Worm (Caenorhabditis elegans) whole organism, L4 larva: ENCODE results near the gene nspd-4.
A peak's percentile ranks its signal among the peaks of the same experiment; 100 is the strongest.

Experiments used
- F37D6.2 ChIP-seq: sonication (generic microtip); optimal IDR thresholded peaks from 2 replicates; lab custom pipeline; 2016; ENCODE audit warnings: mild to moderate bottlenecking, missing genetic modification characterization, missing compliant biosample characterization
- F49E8.2 ChIP-seq: sonication (generic microtip); optimal IDR thresholded peaks from 2 replicates; lab custom pipeline; 2016; ENCODE audit warnings: missing compliant biosample characterization, mild to moderate bottlenecking, missing genetic modification characterization, borderline replicate concordance
- R02D3.7 ChIP-seq: fragments of 150-350 bp; sonication (generic microtip); optimal IDR thresholded peaks from 3 replicates; lab custom pipeline; 2014; ENCODE audit warnings: missing biosample characterization, missing genetic modification characterization
- Y5F2A.4 ChIP-seq: fragments of 200-800 bp; sonication (Bioruptor generic); optimal IDR thresholded peaks from 2 replicates; lab custom pipeline; 2018; ENCODE audit warnings: mild to moderate bottlenecking, missing genetic modification characterization, missing compliant biosample characterization
- Y75B8A.6 ChIP-seq: fragments of 200-800 bp; sonication (Bioruptor generic); IDR thresholded peaks from 2 replicates; pipeline ENCODE4 v1.3.6; 2022; ENCODE audit warnings: missing genetic modification reagents, missing genetic modification characterization, missing compliant biosample characterization
- ZK337.2 ChIP-seq: fragments of 200-800 bp; sonication (Bioruptor generic); IDR thresholded peaks from 2 replicates; pipeline ENCODE4 v1.3.6; 2022; ENCODE audit warnings: missing genetic modification reagents, missing genetic modification characterization, missing compliant biosample characterization
- ZK546.5 ChIP-seq, 2 experiments: sonication (generic microtip); optimal IDR thresholded peaks; 2 replicates each; lab custom pipeline; 2017; ENCODE audit warnings: missing biosample characterization in 2 of 2, missing genetic modification characterization in 2 of 2
- aha-1 ChIP-seq: fragments of 150-350 bp; peaks from one replicate; lab custom pipeline; 2014; ENCODE audit warnings: missing biosample characterization, missing genetic modification characterization
- aly-2 ChIP-seq: sonication (generic microtip); optimal IDR thresholded peaks from 2 replicates; lab custom pipeline; 2018; ENCODE audit warnings: missing biosample characterization, missing genetic modification characterization
- arid-1 ChIP-seq: fragments of 200-800 bp; sonication (Bioruptor generic); conservative IDR thresholded peaks from 2 replicates; pipeline ENCODE4 v1.3.6; 2022; ENCODE audit warnings: missing genetic modification reagents, missing genetic modification characterization, missing compliant biosample characterization
- attf-4 ChIP-seq: sonication (generic microtip); optimal IDR thresholded peaks from 3 replicates; lab custom pipeline; 2017; ENCODE audit warnings: missing biosample characterization, missing genetic modification characterization
- ceh-32 ChIP-seq: sonication (generic microtip); optimal IDR thresholded peaks from 2 replicates; lab custom pipeline; 2016; ENCODE audit warnings: mild to moderate bottlenecking, missing genetic modification characterization, missing compliant biosample characterization; ENCODE audit not compliant: poor library complexity
- ceh-44 ChIP-seq: fragments of 200-800 bp; sonication (Bioruptor generic); IDR thresholded peaks from 2 replicates; pipeline ENCODE4 v1.3.6; 2022; ENCODE audit warnings: missing genetic modification reagents, missing genetic modification characterization, missing compliant biosample characterization
- ces-1 ChIP-seq: fragments of 150-350 bp; sonication (generic microtip); optimal IDR thresholded peaks from 4 replicates; lab custom pipeline; 2014; ENCODE audit warnings: missing biosample characterization, missing genetic modification reagents, missing genetic modification characterization
- daf-19 ChIP-seq: fragments of 200-800 bp; sonication (Bioruptor generic); conservative IDR thresholded peaks from 2 replicates; pipeline ENCODE4 v1.3.6; 2022; ENCODE audit warnings: missing genetic modification characterization, missing compliant biosample characterization
- dpl-1 ChIP-seq: fragments of 150-350 bp; optimal IDR thresholded peaks from 2 replicates; lab custom pipeline; 2014; ENCODE audit warnings: missing biosample characterization, missing genetic modification reagents, missing genetic modification characterization
- duxl-1 ChIP-seq: sonication (generic microtip); optimal IDR thresholded peaks from 2 replicates; lab custom pipeline; 2016; ENCODE audit warnings: mild to moderate bottlenecking, missing genetic modification characterization, moderate library complexity, missing compliant biosample characterization; ENCODE audit not compliant: poor library complexity
- dve-1 ChIP-seq: sonication (generic microtip); optimal IDR thresholded peaks from 2 replicates; lab custom pipeline; 2017; ENCODE audit warnings: antibody characterized with exemption, mild to moderate bottlenecking, missing genetic modification characterization, missing compliant biosample characterization; ENCODE audit not compliant: insufficient read depth
- fkh-10 ChIP-seq: fragments of 150-350 bp; optimal IDR thresholded peaks from 2 replicates; lab custom pipeline; 2014; ENCODE audit warnings: missing biosample characterization, missing genetic modification reagents, missing genetic modification characterization
- fos-1 ChIP-seq: fragments of 150-350 bp; optimal IDR thresholded peaks from 2 replicates; lab custom pipeline; 2014; ENCODE audit warnings: missing biosample characterization, missing genetic modification characterization
- hmg-1.1 ChIP-seq: fragments of 200-800 bp; sonication (Bioruptor generic); IDR thresholded peaks from 2 replicates; pipeline ENCODE4 v1.3.6; 2022; ENCODE audit warnings: missing genetic modification reagents, missing genetic modification characterization, missing compliant biosample characterization
- lim-7 ChIP-seq: fragments of 200-800 bp; sonication (Bioruptor generic); IDR thresholded peaks from 2 replicates; pipeline ENCODE4 v1.3.6; 2022; ENCODE audit warnings: missing genetic modification characterization, missing compliant biosample characterization
- lin-1 ChIP-seq: fragments of 200-800 bp; sonication (Bioruptor generic); IDR thresholded peaks from 2 replicates; pipeline ENCODE4 v1.3.6; 2022; ENCODE audit warnings: missing genetic modification reagents, missing genetic modification characterization, missing compliant biosample characterization
- lin-15B ChIP-seq: fragments of 150-350 bp; sonication (generic microtip); optimal IDR thresholded peaks from 3 replicates; lab custom pipeline; 2014; ENCODE audit warnings: missing biosample characterization, missing genetic modification characterization
- lin-29 ChIP-seq: fragments of 200-800 bp; sonication (Bioruptor generic); IDR thresholded peaks from 2 replicates; pipeline ENCODE4 v1.3.6; 2022; ENCODE audit warnings: missing genetic modification reagents, missing genetic modification characterization, missing compliant biosample characterization
- lin-39 ChIP-seq: fragments of 150-350 bp; optimal IDR thresholded peaks from 2 replicates; lab custom pipeline; 2014; ENCODE audit warnings: missing biosample characterization, missing genetic modification reagents, missing genetic modification characterization
- lsy-2 ChIP-seq, 2 experiments: fragments of 150-350 bp in 1 of 2; sonication (generic microtip) in 1 of 2; optimal IDR thresholded peaks; 2 replicates each; lab custom pipeline; 2014 to 2017; ENCODE audit warnings: missing biosample characterization in 2 of 2, missing genetic modification characterization in 2 of 2
- madf-5 ChIP-seq, 2 experiments: fragments of 200-800 bp; sonication (Bioruptor generic); IDR thresholded peaks; 2 replicates each; pipeline ENCODE4 v1.3.6; 2022; ENCODE audit warnings: missing compliant biosample characterization in 2 of 2, missing genetic modification characterization in 2 of 2
- madf-9 ChIP-seq: fragments of 200-800 bp; sonication (Bioruptor generic); conservative IDR thresholded peaks from 2 replicates; pipeline ENCODE4 v1.3.6; 2022; ENCODE audit warnings: missing genetic modification reagents, missing genetic modification characterization, missing compliant biosample characterization
- mdl-1 ChIP-seq, 2 experiments: fragments of 150-350 bp in 1 of 2; sonication (generic microtip) in 1 of 2; optimal IDR thresholded peaks; 2 replicates each; lab custom pipeline; 2014 to 2017; ENCODE audit warnings: missing biosample characterization in 2 of 2, missing genetic modification characterization in 2 of 2
- mxl-3 ChIP-seq: fragments of 200-800 bp; sonication (Bioruptor generic); optimal IDR thresholded peaks from 2 replicates; lab custom pipeline; 2018; ENCODE audit warnings: mild to moderate bottlenecking, missing genetic modification characterization, missing compliant biosample characterization
- nhr-10 ChIP-seq: fragments of 150-350 bp; optimal IDR thresholded peaks from 2 replicates; lab custom pipeline; 2014; ENCODE audit warnings: missing biosample characterization, missing genetic modification characterization
- nhr-102 ChIP-seq: sonication (generic microtip); optimal IDR thresholded peaks from 2 replicates; lab custom pipeline; 2016; ENCODE audit warnings: mild to moderate bottlenecking, missing genetic modification characterization, moderate library complexity, missing compliant biosample characterization
- nhr-11 ChIP-seq: fragments of 150-350 bp; optimal IDR thresholded peaks from 2 replicates; lab custom pipeline; 2014; ENCODE audit warnings: missing biosample characterization, missing genetic modification characterization
- nhr-111 ChIP-seq: fragments of 200-800 bp; sonication (Bioruptor generic); optimal IDR thresholded peaks from 2 replicates; lab custom pipeline; 2018; ENCODE audit warnings: mild to moderate bottlenecking, missing genetic modification characterization, missing compliant biosample characterization
- nhr-237 ChIP-seq: sonication (generic microtip); optimal IDR thresholded peaks from 2 replicates; lab custom pipeline; 2017; ENCODE audit warnings: missing biosample characterization, missing genetic modification characterization
- nhr-25 ChIP-seq: sonication (generic microtip); optimal IDR thresholded peaks from 2 replicates; lab custom pipeline; 2017; ENCODE audit warnings: missing genetic modification characterization, mild to moderate bottlenecking, missing compliant biosample characterization, antibody characterized with exemption, moderate library complexity, borderline replicate concordance; ENCODE audit not compliant: insufficient read depth
- nhr-48 ChIP-seq: sonication (generic microtip); optimal IDR thresholded peaks from 2 replicates; lab custom pipeline; 2016; ENCODE audit warnings: mild to moderate bottlenecking, missing genetic modification characterization, missing compliant biosample characterization
- nhr-6 ChIP-seq: fragments of 150-350 bp; optimal IDR thresholded peaks from 2 replicates; lab custom pipeline; 2014; ENCODE audit warnings: missing biosample characterization, missing genetic modification characterization
- nhr-76 ChIP-seq: fragments of 150-350 bp; optimal IDR thresholded peaks from 2 replicates; lab custom pipeline; 2014; ENCODE audit warnings: missing biosample characterization, missing genetic modification characterization
- nhr-77 ChIP-seq: fragments of 150-350 bp; optimal IDR thresholded peaks from 2 replicates; lab custom pipeline; 2014; ENCODE audit warnings: missing biosample characterization, missing genetic modification characterization
- php-3 ChIP-seq: fragments of 200-800 bp; sonication (Bioruptor generic); IDR thresholded peaks from 2 replicates; pipeline ENCODE4 v1.3.6; 2022; ENCODE audit warnings: missing genetic modification reagents, missing genetic modification characterization, missing compliant biosample characterization
- pqm-1 ChIP-seq: sonication (generic microtip); optimal IDR thresholded peaks from 2 replicates; lab custom pipeline; 2017; ENCODE audit warnings: missing biosample characterization, missing genetic modification characterization
- saeg-2 ChIP-seq: fragments of 200-800 bp; sonication (Bioruptor generic); IDR thresholded peaks from 2 replicates; pipeline ENCODE4 v1.3.6; 2022; ENCODE audit warnings: missing genetic modification reagents, missing genetic modification characterization, missing compliant biosample characterization
- snpc-1.2 ChIP-seq: fragments of 200-800 bp; sonication (Bioruptor generic); IDR thresholded peaks from 2 replicates; pipeline ENCODE4 v1.3.6; 2022; ENCODE audit warnings: missing genetic modification reagents, missing genetic modification characterization, missing compliant biosample characterization
- snpc-4 ChIP-seq: fragments of 150-350 bp; optimal IDR thresholded peaks from 2 replicates; lab custom pipeline; 2014; ENCODE audit warnings: missing biosample characterization, missing genetic modification characterization
- spr-1 ChIP-seq: sonication (generic microtip); optimal IDR thresholded peaks from 2 replicates; lab custom pipeline; 2016; ENCODE audit warnings: mild to moderate bottlenecking, missing genetic modification characterization, missing compliant biosample characterization
- unc-130 ChIP-seq: sonication (generic microtip); optimal IDR thresholded peaks from 2 replicates; lab custom pipeline; 2016; ENCODE audit warnings: missing genetic modification reagents, missing genetic modification characterization, missing compliant biosample characterization
- zfp-3 ChIP-seq: fragments of 200-800 bp; sonication (Bioruptor generic); conservative IDR thresholded peaks from 2 replicates; pipeline ENCODE4 v1.3.6; 2022; ENCODE audit warnings: missing genetic modification reagents, missing genetic modification characterization, missing compliant biosample characterization
- ztf-11 ChIP-seq: fragments of 150-350 bp; optimal IDR thresholded peaks from 2 replicates; lab custom pipeline; 2014; ENCODE audit warnings: missing biosample characterization, missing genetic modification characterization
- ztf-7 ChIP-seq: fragments of 150-350 bp; optimal IDR thresholded peaks from 2 replicates; lab custom pipeline; 2014; ENCODE audit warnings: missing biosample characterization, missing genetic modification characterization

nspd-4 gene

DNA sequence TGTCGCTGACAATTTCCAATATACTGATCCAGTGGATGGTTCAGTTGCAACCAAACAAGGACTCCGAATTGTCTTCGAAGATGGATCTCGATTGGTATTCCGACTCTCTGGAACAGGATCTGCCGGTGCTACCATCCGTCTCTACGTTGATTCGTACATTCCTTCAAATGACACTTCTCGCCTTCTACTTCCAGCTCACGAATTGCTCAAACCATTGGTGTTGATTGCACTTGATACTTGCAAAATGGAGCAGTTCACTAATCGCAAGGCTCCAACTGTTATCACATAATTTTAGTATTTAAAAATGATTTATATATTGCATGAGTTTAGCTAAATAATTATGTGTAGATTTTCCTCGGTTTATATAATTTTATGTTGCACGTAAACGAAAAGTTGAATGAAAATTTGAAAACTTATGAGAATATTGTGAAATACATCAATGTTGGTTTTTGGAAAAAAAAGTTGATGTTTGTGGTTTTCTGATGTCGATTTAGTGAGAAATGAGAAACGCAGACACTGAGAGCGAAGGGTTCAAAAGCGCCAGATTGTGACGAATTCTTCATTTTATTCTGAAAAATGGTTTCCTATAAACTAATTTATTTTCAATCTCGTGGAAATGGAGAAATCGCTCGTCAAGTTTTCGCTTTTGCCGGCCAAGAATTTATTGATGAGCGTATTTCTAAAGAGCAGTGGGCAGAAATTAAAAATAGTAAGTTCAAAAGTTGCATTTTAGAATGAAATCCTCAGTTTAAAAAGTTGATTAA is 48.8 kb downstream of the nspd-4 start, which contains the start of gene gst-9 (continued):
- TF ChIP-seq ces-1 (GFP tag; lab: Kevin White, UChicago) (no peak), pqm-1 (tag; lab: Kevin White, UChicago) (no peak), aly-2 (tag; lab: Kevin White, UChicago) (no peak), Y75B8A.6 (GFP tag; lab: Robert Waterston, UW) (no peak; the same call in 1 of the 2 replicates), lin-1 (GFP tag; lab: Robert Waterston, UW) (no peak), fos-1 (tag; lab: Kevin White, UChicago) (no peak), ceh-32 (tag; lab: Kevin White, UChicago) (no peak), spr-1 (tag; lab: Kevin White, UChicago) (peak; percentile 23), daf-19 (GFP tag; lab: Robert Waterston, UW) (no peak), nhr-11 (tag; lab: Kevin White, UChicago) (no peak), ztf-7 (no peak), lin-15B (tag; lab: Kevin White, UChicago) (no peak), duxl-1 (tag; lab: Kevin White, UChicago) (no peak), saeg-2 (GFP tag; lab: Robert Waterston, UW) (no peak), ZK337.2 (GFP tag; lab: Robert Waterston, UW) (no peak), snpc-1.2 (GFP tag; lab: Robert Waterston, UW) (no peak), zfp-3 (GFP tag; lab: Robert Waterston, UW) (peak; percentile 92), nhr-25 (tag; lab: Kevin White, UChicago) (no peak), hmg-1.1 (no peak), nhr-10 (tag; lab: Kevin White, UChicago) (no peak), ztf-11 (no peak), dve-1 (tag; lab: Kevin White, UChicago) (peak; percentile 86), attf-4 (tag; lab: Kevin White, UChicago) (no peak), F37D6.2 (tag; lab: Kevin White, UChicago) (no peak), unc-130 (no peak), dpl-1 (GFP tag; lab: Kevin White, UChicago) (no peak), ceh-44 (GFP tag; lab: Robert Waterston, UW) (no peak), nhr-48 (tag; lab: Kevin White, UChicago) (no peak), lim-7 (no peak), lin-29 (GFP tag; lab: Robert Waterston, UW) (no peak), mxl-3 (GFP tag; lab: Kevin White, UChicago) (no peak), madf-9 (peak; percentile 23; the same call in 1 of the 2 replicates), nhr-111 (no peak), mdl-1 (tag; optimal IDR thresholded peaks at IDR 0.05; lab: Kevin White, UChicago) (no peak), snpc-4 (tag; lab: Kevin White, UChicago) (no peak), ZK546.5 (tag; optimal IDR thresholded peaks at IDR 0.05; lab: Kevin White, UChicago) (no peak), nhr-102 (tag; lab: Kevin White, UChicago) (peak; percentile 51), aha-1 (peak; percentile 65), nhr-77 (tag; lab: Kevin White, UChicago) (no peak), madf-5 (GFP tag; IDR thresholded peaks at IDR 0.05; lab: Robert Waterston, UW) (no peak), nhr-76 (tag; lab: Kevin White, UChicago) (no peak), arid-1 (GFP tag; lab: Robert Waterston, UW) (no peak), F49E8.2 (tag; lab: Kevin White, UChicago) (no peak), R02D3.7 (tag; lab: Kevin White, UChicago) (no peak), nhr-6 (tag; lab: Kevin White, UChicago) (no peak), nhr-237 (tag; lab: Kevin White, UChicago) (no peak), lin-39 (no peak), Y5F2A.4 (peak; percentile 17), php-3 (0 out of 2 replicates have a peak, but pooled peaks have one; percentile 45), fkh-10 (GFP tag; lab: Kevin White, UChicago) (no peak), lsy-2 (tag; optimal IDR thresholded peaks at IDR 0.05; lab: Kevin White, UChicago) (peak in 1 of 2 experiments; percentile 61)
